Worm (Caenorhabditis elegans) whole organism, young adult: ENCODE measurements around the gene ulp-1.

Experiments used
- F33H1.4 ChIP-seq: fragments of 200-800 bp; sonication (Bioruptor generic); IDR thresholded peaks from 2 replicates; pipeline ENCODE4 v1.3.6; 2022; ENCODE audit warnings: missing genetic modification reagents, missing genetic modification characterization, missing compliant biosample characterization
- K12H6.12 ChIP-seq: fragments of 200-800 bp; sonication (Bioruptor generic); optimal IDR thresholded peaks from 2 replicates; lab custom pipeline; 2018; ENCODE audit warnings: mild to moderate bottlenecking, missing genetic modification characterization, missing compliant biosample characterization
- T07F8.4 ChIP-seq: sonication (generic microtip); optimal IDR thresholded peaks from 2 replicates; lab custom pipeline; 2016; ENCODE audit warnings: mild to moderate bottlenecking, missing genetic modification characterization, moderate library complexity, missing compliant biosample characterization
- T26A5.8 ChIP-seq: sonication (generic microtip); optimal IDR thresholded peaks from 2 replicates; lab custom pipeline; 2016; ENCODE audit warnings: missing genetic modification characterization, missing compliant biosample characterization
- akir-1 ChIP-seq: fragments of 200-800 bp; sonication (Bioruptor generic); optimal IDR thresholded peaks from 2 replicates; lab custom pipeline; 2018; ENCODE audit warnings: mild to moderate bottlenecking, missing genetic modification characterization, moderate library complexity, missing compliant biosample characterization
- attf-3 ChIP-seq: fragments of 200-800 bp; sonication (Bioruptor generic); conservative IDR thresholded peaks from 2 replicates; pipeline ENCODE4 v1.3.6; 2022; ENCODE audit warnings: missing genetic modification reagents, missing genetic modification characterization, missing compliant biosample characterization
- attf-5 ChIP-seq: fragments of 200-800 bp; sonication (Bioruptor generic); optimal IDR thresholded peaks from 2 replicates; lab custom pipeline; 2018; ENCODE audit warnings: mild to moderate bottlenecking, missing genetic modification characterization, missing compliant biosample characterization
- ceh-40 ChIP-seq: fragments of 200-800 bp; sonication (Bioruptor generic); IDR thresholded peaks from 2 replicates; pipeline ENCODE4 v1.3.6; 2022; ENCODE audit warnings: missing genetic modification characterization, missing compliant biosample characterization
- ceh-58 ChIP-seq: fragments of 200-800 bp; sonication (Bioruptor generic); IDR thresholded peaks from 2 replicates; pipeline ENCODE4 v1.3.6; 2022; ENCODE audit warnings: missing genetic modification characterization, missing compliant biosample characterization
- dox-1 ChIP-seq: fragments of 200-800 bp; sonication (Bioruptor generic); IDR thresholded peaks from 2 replicates; pipeline ENCODE4 v1.3.6; 2022; ENCODE audit warnings: missing genetic modification reagents, missing genetic modification characterization, missing compliant biosample characterization
- dpff-1 ChIP-seq: sonication (generic microtip); optimal IDR thresholded peaks from 2 replicates; lab custom pipeline; 2017; ENCODE audit warnings: mild to moderate bottlenecking, missing genetic modification characterization, missing compliant biosample characterization
- egl-18 ChIP-seq: fragments of 200-800 bp; sonication (Bioruptor generic); IDR thresholded peaks from 2 replicates; pipeline ENCODE4 v1.3.6; 2022; ENCODE audit warnings: missing genetic modification reagents, missing genetic modification characterization, missing compliant biosample characterization
- egl-44 ChIP-seq: fragments of 200-800 bp; sonication (Bioruptor generic); IDR thresholded peaks from 2 replicates; pipeline ENCODE4 v1.3.6; 2022; ENCODE audit warnings: missing genetic modification reagents, missing genetic modification characterization, missing compliant biosample characterization
- egrh-3 ChIP-seq: fragments of 200-800 bp; sonication (Bioruptor generic); IDR thresholded peaks from 2 replicates; pipeline ENCODE4 v1.3.6; 2022; ENCODE audit warnings: missing genetic modification reagents, missing genetic modification characterization, missing compliant biosample characterization
- ekl-4 ChIP-seq: fragments of 200-800 bp; sonication (Bioruptor generic); IDR thresholded peaks from 2 replicates; pipeline ENCODE4 v1.3.6; 2022; ENCODE audit warnings: missing genetic modification reagents, missing genetic modification characterization, missing compliant biosample characterization
- gei-17 ChIP-seq: fragments of 200-800 bp; sonication (Bioruptor generic); optimal IDR thresholded peaks from 2 replicates; lab custom pipeline; 2018; ENCODE audit warnings: mild to moderate bottlenecking, missing genetic modification characterization, missing compliant biosample characterization
- hmg-20 ChIP-seq: fragments of 200-800 bp; sonication (Bioruptor generic); IDR thresholded peaks from 2 replicates; pipeline ENCODE4 v1.3.6; 2022; ENCODE audit warnings: missing genetic modification reagents, missing genetic modification characterization, missing compliant biosample characterization
- hrde-1 ChIP-seq: sonication (generic microtip); optimal IDR thresholded peaks from 2 replicates; lab custom pipeline; 2016; ENCODE audit warnings: missing genetic modification characterization, mild to moderate bottlenecking, missing compliant biosample characterization, moderate library complexity, missing genotype, missing genetic modification reagents, borderline replicate concordance
- hsf-1 ChIP-seq: fragments of 200-800 bp; sonication (Bioruptor generic); IDR thresholded peaks from 2 replicates; pipeline ENCODE4 v1.3.6; 2022; ENCODE audit warnings: missing genetic modification reagents, missing genetic modification characterization, missing compliant biosample characterization
- lsy-27 ChIP-seq: sonication (generic microtip); optimal IDR thresholded peaks from 2 replicates; lab custom pipeline; 2017; ENCODE audit warnings: missing genetic modification characterization, mild to moderate bottlenecking, missing compliant biosample characterization, antibody characterized with exemption, missing genotype, borderline replicate concordance; ENCODE audit not compliant: insufficient read depth
- madf-10 ChIP-seq: sonication (generic microtip); optimal IDR thresholded peaks from 2 replicates; lab custom pipeline; 2016; ENCODE audit warnings: mild to moderate bottlenecking, missing genetic modification characterization, missing compliant biosample characterization
- mcd-1 ChIP-seq: fragments of 200-800 bp; sonication (Bioruptor generic); IDR thresholded peaks from 2 replicates; pipeline ENCODE4 v1.3.6; 2022; ENCODE audit warnings: missing genetic modification reagents, missing genetic modification characterization, missing compliant biosample characterization
- mes-4 ChIP-seq: sonication (generic microtip); optimal IDR thresholded peaks from 2 replicates; lab custom pipeline; 2016; ENCODE audit warnings: missing genotype, missing genetic modification characterization, missing compliant biosample characterization
- nhr-80 ChIP-seq: sonication (generic microtip); optimal IDR thresholded peaks from 2 replicates; lab custom pipeline; 2016; ENCODE audit warnings: missing genetic modification characterization, missing compliant biosample characterization
- rpc-1 ChIP-seq, 2 experiments: fragments of 150-350 bp in 1 of 2; sonication (generic microtip) in 1 of 2; optimal IDR thresholded peaks; 2 replicates each; lab custom pipeline; 2014 to 2018; ENCODE audit warnings: missing biosample characterization in 1 of 2, missing genetic modification characterization in 1 of 2, missing genetic modification reagents in 1 of 2, missing genotype in 1 of 2
- sdz-38 ChIP-seq: sonication (generic microtip); optimal IDR thresholded peaks from 2 replicates; lab custom pipeline; 2016; ENCODE audit warnings: missing genotype, missing genetic modification characterization, missing compliant biosample characterization
- sea-2 ChIP-seq: fragments of 200-800 bp; sonication (Bioruptor generic); IDR thresholded peaks from 2 replicates; pipeline ENCODE4 v1.3.6; 2022; ENCODE audit warnings: missing genetic modification characterization, missing compliant biosample characterization
- snpc-1.3 ChIP-seq: sonication (generic microtip); optimal IDR thresholded peaks from 2 replicates; lab custom pipeline; 2017; ENCODE audit warnings: missing genetic modification characterization, mild to moderate bottlenecking, missing compliant biosample characterization, antibody characterized with exemption, moderate library complexity, missing genotype, missing genetic modification reagents; ENCODE audit not compliant: insufficient read depth
- tbx-9 ChIP-seq: sonication (generic microtip); optimal IDR thresholded peaks from 2 replicates; lab custom pipeline; 2016; ENCODE audit warnings: borderline replicate concordance, missing genetic modification characterization, inconsistent platforms, missing compliant biosample characterization
- tlf-1 ChIP-seq: fragments of 200-800 bp; sonication (Bioruptor generic); optimal IDR thresholded peaks from 2 replicates; lab custom pipeline; 2018; ENCODE audit warnings: mild to moderate bottlenecking, missing genetic modification characterization, missing compliant biosample characterization
- unc-62 ChIP-seq: fragments of 150-350 bp; optimal IDR thresholded peaks from 2 replicates; lab custom pipeline; 2014; ENCODE audit warnings: missing biosample characterization, missing genetic modification reagents, missing genetic modification characterization
- ztf-22 ChIP-seq: fragments of 200-800 bp; sonication (Bioruptor generic); optimal IDR thresholded peaks from 2 replicates; lab custom pipeline; 2018; ENCODE audit warnings: mild to moderate bottlenecking, missing genetic modification characterization, moderate library complexity, missing compliant biosample characterization
- ztf-25 ChIP-seq: fragments of 200-800 bp; sonication (Bioruptor generic); IDR thresholded peaks from 2 replicates; pipeline ENCODE4 v1.3.6; 2022; ENCODE audit warnings: missing genetic modification reagents, missing genetic modification characterization, missing compliant biosample characterization
- ztf-26 ChIP-seq: sonication (generic microtip); optimal IDR thresholded peaks from 2 replicates; lab custom pipeline; 2017; ENCODE audit warnings: missing genetic modification characterization, missing compliant biosample characterization
- ztf-28 ChIP-seq: fragments of 200-800 bp; sonication (Bioruptor generic); IDR thresholded peaks from 2 replicates; pipeline ENCODE4 v1.3.6; 2022; ENCODE audit warnings: missing genetic modification reagents, missing genetic modification characterization, missing compliant biosample characterization
- ztf-3 ChIP-seq: fragments of 200-800 bp; sonication (Bioruptor generic); optimal IDR thresholded peaks from 2 replicates; lab custom pipeline; 2018; ENCODE audit warnings: mild to moderate bottlenecking, missing genetic modification characterization, missing compliant biosample characterization

The ulp-1 gene

ce11 chrIII:5180588-5180987 lies 11.0 kb upstream of the ulp-1 start:
- TF ChIP-seq tlf-1 (GFP tag; lab: Kevin White, UChicago) (no peak), nhr-80 (tag; lab: Kevin White, UChicago) (peak; percentile 57), dox-1 (GFP tag; lab: Robert Waterston, UW) (peak; percentile 33; the same call in 1 of the 2 replicates)

DNA sequence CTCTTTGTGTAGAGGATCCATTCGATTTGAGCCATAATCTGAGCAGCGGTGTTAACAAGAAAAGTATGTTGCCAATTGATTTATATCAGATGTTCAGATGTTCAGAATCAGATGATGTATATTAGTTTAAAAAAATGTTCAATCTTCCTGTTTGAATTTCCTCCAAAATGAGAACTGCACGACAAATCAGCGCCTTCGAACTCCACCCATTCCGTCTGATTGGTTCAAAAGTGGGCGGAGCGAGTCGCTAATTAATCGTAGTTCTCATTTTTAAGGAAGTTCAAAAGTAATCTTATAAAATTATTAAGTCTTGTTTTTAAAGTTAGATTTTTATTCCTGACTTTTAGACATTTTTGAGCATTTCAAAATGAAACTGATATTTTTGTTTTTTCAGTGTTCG lies 9.6 kb upstream of the ulp-1 start:
- no peak for TF ChIP-seq hmg-20
- no peak for TF ChIP-seq F33H1.4 (GFP tag; lab: Robert Waterston, UW)
- no peak for TF ChIP-seq sea-2 (GFP tag; lab: Robert Waterston, UW)
- TF ChIP-seq akir-1, result no peak
- no peak for TF ChIP-seq egl-44 (GFP tag; lab: Robert Waterston, UW)
- no peak for TF ChIP-seq T07F8.4 (tag; lab: Kevin White, UChicago)
- no peak for TF ChIP-seq rpc-1 (optimal IDR thresholded peaks at IDR 0.05; lab: Kevin White, UChicago)
- no peak for TF ChIP-seq rpc-1 (tag; optimal IDR thresholded peaks at IDR 0.05; lab: Kevin White, UChicago)
- TF ChIP-seq tlf-1 (GFP tag; lab: Kevin White, UChicago), result no peak
- no peak for TF ChIP-seq ceh-40 (GFP tag; lab: Robert Waterston, UW)
- no peak for TF ChIP-seq ekl-4 (GFP tag; lab: Robert Waterston, UW)
- no peak for TF ChIP-seq ceh-58 (GFP tag; lab: Robert Waterston, UW)
- no peak for TF ChIP-seq snpc-1.3 (tag; lab: Kevin White, UChicago)
- TF ChIP-seq ztf-28 (GFP tag; lab: Robert Waterston, UW), result no peak
- TF ChIP-seq hsf-1, result no peak
- TF ChIP-seq T26A5.8 (tag; lab: Kevin White, UChicago), result no peak
- no peak for TF ChIP-seq ztf-25 (GFP tag; lab: Robert Waterston, UW)
- no peak for TF ChIP-seq ztf-26
- no peak for TF ChIP-seq tbx-9 (tag; lab: Kevin White, UChicago)
- TF ChIP-seq unc-62 (GFP tag; lab: Kevin White, UChicago), result no peak
- TF ChIP-seq ztf-22 (GFP tag; lab: Kevin White, UChicago), result no peak

- TF ChIP-seq dpff-1 (tag; lab: Kevin White, UChicago) (no peak), egl-18 (GFP tag; lab: Robert Waterston, UW) (no peak), K12H6.12 (tag; lab: Kevin White, UChicago) (no peak), mcd-1 (GFP tag; lab: Robert Waterston, UW) (no peak), egrh-3 (GFP tag; lab: Robert Waterston, UW) (no peak), sdz-38 (tag; lab: Kevin White, UChicago) (no peak), attf-3 (GFP tag; lab: Robert Waterston, UW) (no peak), sea-2 (GFP tag; lab: Robert Waterston, UW) (no peak)
Measured at ce11 chrIII:5173622-5174021, 4.0 kb upstream of the ulp-1 start, which contains the start of gene cid-1. Gene cid-1 (plus strand): TSS chrIII:5173922.

DNA sequence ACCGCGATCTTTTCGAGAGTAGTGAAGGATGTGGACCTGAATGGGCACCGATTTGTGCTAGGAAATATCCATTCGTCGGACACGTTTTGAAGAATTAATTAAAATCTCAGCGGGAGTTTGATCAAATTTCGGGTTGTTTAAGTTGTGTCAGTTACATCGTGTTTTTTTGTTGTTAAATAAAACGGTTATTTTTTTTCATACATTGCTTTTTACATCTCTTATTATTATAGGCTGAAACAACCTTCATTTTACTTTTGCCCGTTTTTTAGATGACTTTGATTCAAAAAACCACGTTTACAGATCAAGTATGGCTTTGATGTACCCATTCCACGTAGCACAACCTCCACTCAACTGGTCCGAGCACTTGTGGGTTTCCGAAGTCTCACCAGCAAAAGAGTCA lies 3.5 kb upstream of the ulp-1 start, which contains the start of gene emb-1:
Gene emb-1 (plus strand): TSS at position 301 of the 400 bp plus-strand sequence.
- TF ChIP-seq lsy-27 (tag; lab: Kevin White, UChicago) (no peak), madf-10 (tag; lab: Kevin White, UChicago) (no peak), ceh-58 (GFP tag; lab: Robert Waterston, UW) (no peak), ztf-3 (GFP tag; lab: Kevin White, UChicago) (no peak), gei-17 (GFP tag; lab: Kevin White, UChicago) (no peak), hrde-1 (no peak), mes-4 (no peak), attf-5 (GFP tag; lab: Kevin White, UChicago) (no peak), egrh-3 (GFP tag; lab: Robert Waterston, UW) (no peak), F33H1.4 (GFP tag; lab: Robert Waterston, UW) (no peak)
- TF ChIP-seq, all 124 proteins: peak for 0
